Worm (Caenorhabditis elegans) whole organism, early embryonic: ENCODE results near the gene vang-1.

Source experiments
- ceh-13 ChIP-seq: fragments of 200-800 bp; sonication (Bioruptor generic); optimal IDR thresholded peaks from 2 replicates; lab custom pipeline; 2018; ENCODE audit warnings: mild to moderate bottlenecking, missing genetic modification characterization, missing compliant biosample characterization
- flt-1 ChIP-seq: fragments of 200-800 bp; sonication (Bioruptor generic); IDR thresholded peaks from 2 replicates; pipeline ENCODE4 v1.3.6; 2022; ENCODE audit warnings: missing genetic modification characterization, missing compliant biosample characterization

DNA sequence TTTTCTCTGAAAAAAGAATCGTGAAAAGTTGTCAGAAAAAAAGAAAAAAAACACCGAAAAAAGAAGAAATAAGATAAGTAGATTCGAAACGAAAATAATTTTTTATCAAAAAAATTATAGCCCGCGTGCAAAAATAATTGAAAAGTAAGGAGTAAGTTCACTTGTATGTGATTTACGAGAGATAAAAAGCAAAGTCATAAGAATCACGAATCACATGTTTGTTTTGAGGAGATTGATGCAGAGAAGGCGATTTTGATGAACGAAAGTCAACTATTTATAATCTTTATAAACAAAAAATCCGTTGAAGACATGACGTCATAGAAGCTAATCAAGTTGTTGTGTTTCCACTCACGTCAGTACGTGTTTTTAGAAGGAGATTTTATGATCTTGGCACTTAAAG is 45.4 kb upstream of the vang-1 start, which contains the start of gene Y71H10B.1:
- TF ChIP-seq ceh-13 (GFP tag; lab: Kevin White, UChicago), result no peak
- no peak for TF ChIP-seq flt-1 (GFP tag; lab: Robert Waterston, UW)
